Worm (Caenorhabditis elegans): ENCODE measurements around the gene Y73F4A.2.

ce11 chrIV:9040393-9040792, 2.8 kb downstream of the Y73F4A.2 start, which contains the start of gene Y73F4A.3:
- TF ChIP-seq fkh-10 (GFP tag; optimal IDR thresholded peaks at IDR 0.05): no peak
- TF ChIP-seq nhr-237 (tag; optimal IDR thresholded peaks at IDR 0.05): no peak
- TF ChIP-seq jun-1 (tag; optimal IDR thresholded peaks at IDR 0.05): no peak
- TF ChIP-seq nhr-84 (tag; optimal IDR thresholded peaks at IDR 0.05): no peak
- no peak for TF ChIP-seq aly-2 (tag; optimal IDR thresholded peaks at IDR 0.05)
- no peak for TF ChIP-seq unc-62 (GFP tag; optimal IDR thresholded peaks at IDR 0.05)
- no peak for TF ChIP-seq dpl-1 (GFP tag; optimal IDR thresholded peaks at IDR 0.05)
- TF ChIP-seq grh-1 (GFP tag; IDR thresholded peaks at IDR 0.05): no peak
- TF ChIP-seq unc-30 (tag; optimal IDR thresholded peaks at IDR 0.05): no peak
- TF ChIP-seq nhr-71 (tag; optimal IDR thresholded peaks at IDR 0.05): no peak
